Worm (Caenorhabditis elegans) whole organism, L3 larva: ENCODE measurements around the gene K08D8.1.

Experiments used
- lin-15B ChIP-seq: fragments of 150-350 bp; optimal IDR thresholded peaks from 2 replicates; lab custom pipeline; 2014; ENCODE audit warnings: missing biosample characterization, missing genetic modification characterization
- nhr-11 ChIP-seq: fragments of 150-350 bp; optimal IDR thresholded peaks from 2 replicates; lab custom pipeline; 2014; ENCODE audit warnings: missing biosample characterization, missing genetic modification characterization
- nhr-23 ChIP-seq: fragments of 150-350 bp; optimal IDR thresholded peaks from 2 replicates; lab custom pipeline; 2014; ENCODE audit warnings: missing biosample characterization, missing genetic modification reagents, missing genetic modification characterization
- nhr-28 ChIP-seq: fragments of 150-350 bp; optimal IDR thresholded peaks from 2 replicates; lab custom pipeline; 2014; ENCODE audit warnings: missing biosample characterization, missing genetic modification characterization
- nhr-77 ChIP-seq: fragments of 150-350 bp; optimal IDR thresholded peaks from 2 replicates; lab custom pipeline; 2014; ENCODE audit warnings: missing biosample characterization, missing genetic modification characterization
- pha-4 ChIP-seq: fragments of 150-350 bp; optimal IDR thresholded peaks from 2 replicates; lab custom pipeline; 2014; ENCODE audit warnings: missing biosample characterization, missing genetic modification reagents, missing genetic modification characterization
- pqm-1 ChIP-seq: fragments of 150-350 bp; optimal IDR thresholded peaks from 2 replicates; lab custom pipeline; 2017; ENCODE audit warnings: missing biosample characterization, missing genetic modification characterization, inconsistent platforms
- snpc-4 ChIP-seq: fragments of 150-350 bp; optimal IDR thresholded peaks from 2 replicates; lab custom pipeline; 2014; ENCODE audit warnings: missing biosample characterization, missing genetic modification characterization

ce11 chrIV:12900267-12900666, 8.0 kb downstream of the K08D8.1 start, which contains the start of gene K08D8.10:
- TF ChIP-seq lin-15B (tag; lab: Kevin White, UChicago) (no peak), pha-4 (no peak), nhr-77 (tag; lab: Kevin White, UChicago) (no peak), nhr-11 (tag; lab: Kevin White, UChicago) (no peak), snpc-4 (no peak), nhr-28 (tag; lab: Kevin White, UChicago) (no peak), pqm-1 (no peak), nhr-23 (tag; lab: Kevin White, UChicago) (no peak)
